Fruit fly (Drosophila melanogaster) whole organism, wandering third instar larva: Measurements from ENCODE around the gene ssh.

Source experiments
- OdsH ChIP-seq: fragments of 200-800 bp; sonication (Bioruptor generic); optimal IDR thresholded peaks from 2 replicates; lab custom pipeline; 2016; ENCODE audit warnings: missing biosample characterization, mild to moderate bottlenecking, missing genetic modification characterization
- dl ChIP-seq, 2 experiments: fragments of 175-275, 200-275 bp in 1 of 2; fragments of 200-275 bp in 1 of 2; sonication (Bioruptor generic); optimal IDR thresholded peaks; lab custom pipeline; 2018; ENCODE audit warnings: mild to moderate bottlenecking in 2 of 2, missing biosample characterization in 2 of 2, missing genetic modification characterization in 2 of 2, moderate library complexity in 2 of 2; ENCODE audit not compliant: partially characterized antibody in 2 of 2, insufficient read depth in 1 of 2

DNA sequence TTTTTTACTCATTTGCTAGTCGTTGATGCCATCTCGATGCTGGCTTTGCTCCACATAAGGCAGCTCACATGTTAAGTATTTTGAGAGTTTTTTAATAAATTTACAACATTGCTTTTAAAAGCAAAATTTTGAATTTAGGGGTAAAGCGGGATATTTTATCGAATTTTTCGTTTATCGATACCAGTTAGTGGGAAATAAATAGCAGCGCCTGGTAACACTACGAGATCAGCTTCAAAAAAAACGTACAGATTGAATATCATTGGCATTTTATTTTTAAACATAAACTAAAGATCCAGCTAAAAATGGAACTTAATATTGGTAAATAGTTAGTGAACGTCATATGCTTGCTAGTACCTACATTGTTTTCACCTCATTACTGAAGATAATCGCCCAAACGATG is 22.5 kb downstream of the ssh start, which contains the start of gene Mink:
- TF ChIP-seq OdsH, result no peak
- no peak for TF ChIP-seq dl (GFP tag; optimal IDR thresholded peaks at IDR 0.05; lab: Kevin White, UChicago; ENCODE audit: insufficient read depth in 1 of 2, partially characterized antibody in 2 of 2)
